Fruit fly (Drosophila melanogaster) whole organism, prepupa: ENCODE measurements around the gene CG46244.
A peak's percentile ranks its signal among the peaks of the same experiment; 100 is the strongest.

Experiments
- Blimp-1 ChIP-seq: fragments of 200-800 bp; sonication (Bioruptor generic); optimal IDR thresholded peaks from 3 replicates; lab custom pipeline; 2017; ENCODE audit warnings: missing biosample characterization, missing genetic modification characterization, mild to moderate bottlenecking, moderate library complexity, missing genetic modification reagents
- CG10631 ChIP-seq: fragments of 200-800 bp; sonication (Bioruptor generic); optimal IDR thresholded peaks from 2 replicates; lab custom pipeline; 2016; ENCODE audit warnings: missing biosample characterization, missing genetic modification characterization
- CG11294 ChIP-seq: fragments of 200-800 bp; sonication (Bioruptor generic); IDR thresholded peaks from 2 replicates; pipeline ENCODE4 v1.3.6; 2022; ENCODE audit warnings: missing biosample characterization, missing genetic modification characterization
- CG11762 ChIP-seq: fragments of 200-800 bp; sonication (Bioruptor generic); optimal IDR thresholded peaks from 3 replicates; lab custom pipeline; 2016; ENCODE audit warnings: missing biosample characterization, missing genetic modification characterization; ENCODE audit not compliant: insufficient read depth
- CG3032 ChIP-seq: fragments of 200-800 bp; optimal IDR thresholded peaks from 2 replicates; lab custom pipeline; 2019; ENCODE audit warnings: missing biosample characterization, mild to moderate bottlenecking, missing genetic modification characterization, moderate library complexity
- CG31627 ChIP-seq: fragments of 200-800 bp; sonication (Bioruptor generic); optimal IDR thresholded peaks from 3 replicates; lab custom pipeline; 2016; ENCODE audit warnings: missing biosample characterization, missing genetic modification characterization
- CG32006 ChIP-seq: fragments of 200-800 bp; sonication (Bioruptor generic); optimal IDR thresholded peaks from 3 replicates; lab custom pipeline; 2017; ENCODE audit warnings: missing biosample characterization, mild to moderate bottlenecking, missing genetic modification characterization
- CG34406 ChIP-seq: fragments of 200-800 bp; sonication (Bioruptor generic); optimal IDR thresholded peaks from 3 replicates; lab custom pipeline; 2016; ENCODE audit warnings: missing biosample characterization, missing genetic modification characterization
- CG3919 ChIP-seq: fragments of 200-800 bp; sonication (Bioruptor generic); optimal IDR thresholded peaks from 3 replicates; lab custom pipeline; 2016; ENCODE audit warnings: missing biosample characterization, missing genetic modification characterization
- CG4318 ChIP-seq: fragments of 200-800 bp; sonication (Bioruptor generic); optimal IDR thresholded peaks from 3 replicates; lab custom pipeline; 2017; ENCODE audit warnings: missing biosample characterization, mild to moderate bottlenecking, missing genetic modification characterization
- CG6163 ChIP-seq: fragments of 200-800 bp; sonication (Bioruptor generic); IDR thresholded peaks from 3 replicates; pipeline ENCODE4 v1.3.6; 2022; ENCODE audit warnings: missing biosample characterization, missing genetic modification characterization
- CG6792 ChIP-seq: fragments of 200-800 bp; sonication (Bioruptor generic); optimal IDR thresholded peaks from 3 replicates; lab custom pipeline; 2016; ENCODE audit warnings: missing biosample characterization, missing genetic modification characterization
- CG6808 ChIP-seq: fragments of 200-800 bp; sonication (Bioruptor generic); optimal IDR thresholded peaks from 3 replicates; lab custom pipeline; 2017; ENCODE audit warnings: missing biosample characterization, missing genetic modification characterization, mild to moderate bottlenecking, moderate library complexity, missing genetic modification reagents
- CG6854 ChIP-seq: fragments of 200-800 bp; sonication (Bioruptor generic); optimal IDR thresholded peaks from 2 replicates; lab custom pipeline; 2017; ENCODE audit warnings: missing biosample characterization, mild to moderate bottlenecking, missing genetic modification characterization
- CG8119 ChIP-seq: fragments of 200-800 bp; sonication (Bioruptor generic); IDR thresholded peaks from 3 replicates; pipeline ENCODE4 v1.3.6; 2022; ENCODE audit warnings: missing biosample characterization, missing genetic modification characterization
- CG9139 ChIP-seq: fragments of 200-800 bp; sonication (Bioruptor generic); optimal IDR thresholded peaks from 3 replicates; lab custom pipeline; 2017; ENCODE audit warnings: missing biosample characterization, mild to moderate bottlenecking, missing genetic modification characterization
- Eip75B ChIP-seq: fragments of 200-800 bp; sonication (Bioruptor generic); optimal IDR thresholded peaks from 3 replicates; lab custom pipeline; 2016; ENCODE audit warnings: missing biosample characterization, missing genetic modification characterization
- Eip78C ChIP-seq: fragments of 200-800 bp; sonication (Bioruptor generic); peaks from one replicate; lab custom pipeline; 2016; ENCODE audit warnings: missing biosample characterization, missing genetic modification characterization
- Ets21C ChIP-seq: fragments of 200-800 bp; sonication (Bioruptor generic); optimal IDR thresholded peaks from 3 replicates; lab custom pipeline; 2016; ENCODE audit warnings: missing biosample characterization, missing genetic modification characterization
- Gug ChIP-seq: fragments of 200-800 bp; sonication (Bioruptor generic); IDR thresholded peaks from 2 replicates; pipeline ENCODE4 v1.3.6; 2022; ENCODE audit warnings: missing biosample characterization, missing genetic modification characterization
- Hr38 ChIP-seq: sonication (Bioruptor generic); optimal IDR thresholded peaks from 2 replicates; lab custom pipeline; 2016; ENCODE audit warnings: missing biosample characterization, missing genetic modification characterization
- Hr4 ChIP-seq: fragments of 200-800 bp; sonication (Bioruptor generic); optimal IDR thresholded peaks from 3 replicates; lab custom pipeline; 2016; ENCODE audit warnings: missing biosample characterization, missing genetic modification characterization
- Lpt ChIP-seq: fragments of 200-800 bp; sonication (Bioruptor generic); optimal IDR thresholded peaks from 3 replicates; lab custom pipeline; 2016; ENCODE audit warnings: missing biosample characterization, missing genetic modification characterization
- OdsH ChIP-seq: fragments of 200-800 bp; sonication (Bioruptor generic); optimal IDR thresholded peaks from 3 replicates; lab custom pipeline; 2016; ENCODE audit warnings: missing biosample characterization, missing genetic modification characterization
- Sox102F ChIP-seq: fragments of 200-800 bp; sonication (Bioruptor generic); optimal IDR thresholded peaks from 2 replicates; lab custom pipeline; 2016; ENCODE audit warnings: missing biosample characterization, mild to moderate bottlenecking, missing genetic modification characterization
- Sox14 ChIP-seq: fragments of 200-800 bp; sonication (Bioruptor generic); optimal IDR thresholded peaks from 3 replicates; lab custom pipeline; 2016; ENCODE audit warnings: missing biosample characterization, missing genetic modification characterization
- achi ChIP-seq: fragments of 200-800 bp; sonication (Bioruptor generic); optimal IDR thresholded peaks from 3 replicates; lab custom pipeline; 2016; ENCODE audit warnings: missing biosample characterization, missing genetic modification characterization
- cyc ChIP-seq: fragments of 200-800 bp; sonication (Bioruptor generic); optimal IDR thresholded peaks from 3 replicates; lab custom pipeline; 2016; ENCODE audit warnings: missing biosample characterization, missing genetic modification characterization
- dsx ChIP-seq: fragments of 200-800 bp; optimal IDR thresholded peaks from 3 replicates; lab custom pipeline; 2019; ENCODE audit warnings: missing biosample characterization, mild to moderate bottlenecking, missing genetic modification characterization, moderate library complexity; ENCODE audit not compliant: poor library complexity, severe bottlenecking
- esn ChIP-seq: fragments of 200-800 bp; sonication (Bioruptor generic); optimal IDR thresholded peaks from 2 replicates; lab custom pipeline; 2016; ENCODE audit warnings: missing biosample characterization, mild to moderate bottlenecking, missing genetic modification characterization, moderate library complexity
- fd59A ChIP-seq: fragments of 200-800 bp; sonication (Bioruptor generic); optimal IDR thresholded peaks from 2 replicates; lab custom pipeline; 2017; ENCODE audit warnings: missing biosample characterization, mild to moderate bottlenecking, missing genetic modification characterization, missing genetic modification reagents
- fkh ChIP-seq: fragments of 200-800 bp; sonication (Bioruptor generic); optimal IDR thresholded peaks from 3 replicates; lab custom pipeline; 2017; ENCODE audit warnings: missing biosample characterization, mild to moderate bottlenecking, missing genetic modification characterization, moderate library complexity
- lz ChIP-seq: fragments of 200-800 bp; sonication (Bioruptor generic); optimal IDR thresholded peaks from 3 replicates; lab custom pipeline; 2016; ENCODE audit warnings: missing biosample characterization, missing genetic modification characterization
- salr ChIP-seq, 2 experiments: fragments of 200-800 bp; sonication (Bioruptor generic); optimal IDR thresholded peaks; 3 replicates each; lab custom pipeline; 2016 to 2018; ENCODE audit warnings: missing biosample characterization in 2 of 2, missing genetic modification characterization in 2 of 2, mild to moderate bottlenecking in 1 of 2
- spab ChIP-seq: fragments of 200-800 bp; sonication (Bioruptor generic); optimal IDR thresholded peaks from 2 replicates; lab custom pipeline; 2017; ENCODE audit warnings: missing biosample characterization, mild to moderate bottlenecking, missing genetic modification characterization, missing genetic modification reagents
- svp ChIP-seq: fragments of 200-800 bp; sonication (Bioruptor generic); peaks from one replicate; lab custom pipeline; 2016; ENCODE audit warnings: missing biosample characterization, missing genetic modification characterization
- vri ChIP-seq: fragments of 200-800 bp; sonication (Bioruptor generic); optimal IDR thresholded peaks from 3 replicates; lab custom pipeline; 2016; ENCODE audit warnings: missing biosample characterization, mild to moderate bottlenecking, missing genetic modification characterization

CG46244 gene

dm6 chr2L:19722517-19722916, 116.1 kb downstream of the CG46244 start (continued):
- TF ChIP-seq CG4318 (GFP tag; lab: Kevin White, UChicago): peak; percentile 9
- TF ChIP-seq Blimp-1 (GFP tag; lab: Kevin White, UChicago): no peak
- TF ChIP-seq CG6808 (GFP tag; lab: Kevin White, UChicago): no peak
- no peak for TF ChIP-seq Lpt (GFP tag; lab: Kevin White, UChicago)
- no peak for TF ChIP-seq Sox14 (GFP tag; lab: Kevin White, UChicago)
- peak; percentile 24 for TF ChIP-seq Sox102F (GFP tag; lab: Kevin White, UChicago)
- TF ChIP-seq CG3919 (GFP tag; lab: Kevin White, UChicago): no peak
- TF ChIP-seq CG9139 (GFP tag; lab: Kevin White, UChicago): no peak
- TF ChIP-seq CG6792: peak; percentile 23
- no peak; the same call in 1 of the 2 replicates for TF ChIP-seq Gug (GFP tag; lab: Robert Waterston, UW)
- peak; percentile 11 to 29 for TF ChIP-seq salr (GFP tag; optimal IDR thresholded peaks at IDR 0.05; lab: Kevin White, UChicago)
- TF ChIP-seq fkh: no peak
- TF ChIP-seq CG11294: no peak
- TF ChIP-seq lz (GFP tag; lab: Kevin White, UChicago): peak; percentile 20
- TF ChIP-seq CG10631 (GFP tag; lab: Kevin White, UChicago): peak; percentile 48
- TF ChIP-seq CG32006: no peak
- peak; percentile 10 for TF ChIP-seq CG34406 (GFP tag; lab: Kevin White, UChicago)
- no peak for TF ChIP-seq CG6854 (GFP tag; lab: Kevin White, UChicago)
- TF ChIP-seq, all 60 proteins: peak for 28

dm6 chr2L:19735635-19736109, 129.3 kb downstream of the CG46244 start, which contains the start of the genes CG10462 and Nf-YB:
TSS of gene CG10462 (minus strand) at chr2L:19735980.
TSS of gene Nf-YB (plus strand) at chr2L:19736044.
- TF ChIP-seq CG31627 (GFP tag; lab: Kevin White, UChicago): no peak
- no peak for TF ChIP-seq dsx
- peak; percentile 93 for TF ChIP-seq fkh
- TF ChIP-seq, all 60 proteins: peak for 1

dm6 chr2L:19750571-19750970, 144.2 kb downstream of the CG46244 start:
- no peak for TF ChIP-seq lz (GFP tag; lab: Kevin White, UChicago)
- no peak for TF ChIP-seq Ets21C (GFP tag; lab: Kevin White, UChicago)
- no peak for TF ChIP-seq Hr38
- no peak for TF ChIP-seq esn (GFP tag; lab: Kevin White, UChicago)
- TF ChIP-seq Sox14 (GFP tag; lab: Kevin White, UChicago): no peak
- TF ChIP-seq CG3919 (GFP tag; lab: Kevin White, UChicago): no peak

- TF ChIP-seq Ets21C (GFP tag; lab: Kevin White, UChicago) (no peak), spab (GFP tag; lab: Kevin White, UChicago) (no peak), OdsH (GFP tag; lab: Kevin White, UChicago) (no peak), Blimp-1 (GFP tag; lab: Kevin White, UChicago) (no peak), svp (GFP tag; lab: Kevin White, UChicago) (no peak), cyc (GFP tag; lab: Kevin White, UChicago) (no peak), vri (GFP tag; lab: Kevin White, UChicago) (no peak), CG11762 (GFP tag; lab: Kevin White, UChicago) (no peak), CG8119 (GFP tag; lab: Robert Waterston, UW) (no peak), dsx (no peak), Hr4 (GFP tag; lab: Kevin White, UChicago) (no peak), achi (GFP tag; lab: Kevin White, UChicago) (no peak), CG34406 (GFP tag; lab: Kevin White, UChicago) (no peak), Sox14 (GFP tag; lab: Kevin White, UChicago) (no peak), CG3032 (tag; lab: Kevin White, UChicago) (no peak), Eip75B (GFP tag; lab: Kevin White, UChicago) (no peak), Eip78C (GFP tag; lab: Kevin White, UChicago) (no peak), CG6792 (no peak), fd59A (GFP tag; lab: Kevin White, UChicago) (no peak), CG6163 (GFP tag; lab: Robert Waterston, UW) (no peak)
Measured at dm6 chr2L:19755015-19755414, 148.6 kb downstream of the CG46244 start.
